Fruit fly (Drosophila melanogaster): ENCODE measurements around the gene Sf3b5.

Gene Sf3b5

DNA sequence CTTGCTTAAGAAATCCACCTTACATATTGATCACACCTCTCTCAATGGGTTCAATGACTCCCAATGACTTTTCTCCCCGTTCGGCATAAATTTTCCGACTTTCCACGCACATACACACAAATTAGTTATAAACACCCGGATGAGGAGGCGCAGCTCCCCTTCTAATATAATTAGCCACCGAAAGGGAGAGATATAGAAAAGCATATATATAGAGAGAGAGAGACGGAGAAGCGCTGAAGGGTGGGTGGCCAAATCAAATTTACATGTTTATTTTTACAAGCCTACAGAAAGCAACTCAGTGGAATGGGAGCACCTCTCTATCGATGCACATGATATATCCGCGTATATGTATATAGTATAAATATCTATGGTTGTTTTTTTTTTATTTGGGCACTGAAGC lies 13.5 kb upstream of the Sf3b5 start (continued):
- TF ChIP-seq Kr (GFP tag; optimal IDR thresholded peaks at IDR 0.05): peak; percentile 14
- TF ChIP-seq jing (GFP tag; optimal IDR thresholded peaks at IDR 0.05): no peak
- no peak for TF ChIP-seq Tbp (GFP tag; optimal IDR thresholded peaks at IDR 0.05)
- peak; percentile 72 for TF ChIP-seq CG12769 (tag; optimal IDR thresholded peaks at IDR 0.05)
- no peak for TF ChIP-seq slbo (GFP tag; IDR thresholded peaks at IDR 0.05)
- TF ChIP-seq CG8388 (GFP tag; optimal IDR thresholded peaks at IDR 0.05): no peak
- TF ChIP-seq Mes4 (GFP tag; optimal IDR thresholded peaks at IDR 0.05): no peak
- TF ChIP-seq CG32772 (GFP tag; IDR thresholded peaks at IDR 0.05): 0 out of 2 replicates have a peak, but pooled peaks have one; percentile 13
- TF ChIP-seq nerfin-1 (tag; optimal IDR thresholded peaks at IDR 0.05): no peak
- no peak for TF ChIP-seq CG14050 (GFP tag; IDR thresholded peaks at IDR 0.05)
- TF ChIP-seq CG6175 (GFP tag; IDR thresholded peaks at IDR 0.05): no peak
- TF ChIP-seq Med (GFP tag): peak; percentile 45
- TF ChIP-seq zf30C (GFP tag; optimal IDR thresholded peaks at IDR 0.05): no peak
- TF ChIP-seq gcm (GFP tag; optimal IDR thresholded peaks at IDR 0.05): peak; percentile 11
- peak; percentile 49 for TF ChIP-seq sd (tag; optimal IDR thresholded peaks at IDR 0.05)
- no peak for TF ChIP-seq onecut (GFP tag; IDR thresholded peaks at IDR 0.05)
- TF ChIP-seq abd-A (tag; optimal IDR thresholded peaks at IDR 0.05): peak; percentile 83
- TF ChIP-seq CG15011 (GFP tag; optimal IDR thresholded peaks at IDR 0.05): no peak
- TF ChIP-seq Asciz (GFP tag; optimal IDR thresholded peaks at IDR 0.05): no peak
- TF ChIP-seq pros (GFP tag; optimal IDR thresholded peaks at IDR 0.05): peak; percentile 58
- no peak for TF ChIP-seq Xbp1 (GFP tag; optimal IDR thresholded peaks at IDR 0.05)
- TF ChIP-seq crol (GFP tag; IDR thresholded peaks at IDR 0.05): peak; percentile 21; the same call in 1 of the 2 replicates

DNA sequence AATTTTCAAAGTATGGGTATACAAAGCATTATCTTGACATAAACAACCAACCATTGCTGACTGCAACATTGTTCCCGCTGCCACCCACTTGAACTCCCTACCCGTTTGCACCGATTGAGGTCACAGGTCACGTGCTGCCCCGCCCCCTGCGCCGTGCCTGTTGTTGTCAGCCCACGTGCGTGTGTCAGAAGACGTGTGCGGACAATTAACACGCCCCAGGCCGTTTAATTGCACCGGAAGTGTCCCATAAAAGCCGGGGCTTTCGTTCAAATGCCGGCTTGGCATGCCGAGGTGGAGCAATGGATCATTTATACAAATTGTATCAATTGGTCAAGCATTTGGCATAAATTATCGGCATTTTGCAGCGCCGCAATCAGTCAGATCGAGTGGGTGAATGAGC lies 11.9 kb upstream of the Sf3b5 start:
- TF ChIP-seq ash1 (GFP tag; optimal IDR thresholded peaks at IDR 0.05) (peak; percentile 18), pros (GFP tag; optimal IDR thresholded peaks at IDR 0.05) (peak; percentile 62), CG11696 (GFP tag; IDR thresholded peaks at IDR 0.05) (no peak), nerfin-1 (tag; optimal IDR thresholded peaks at IDR 0.05) (peak; percentile 0), Hmr (GFP tag; optimal IDR thresholded peaks at IDR 0.05) (no peak), vvl (GFP tag; IDR thresholded peaks at IDR 0.05) (peak; percentile 62; the same call in 1 of the 2 replicates), sd (tag; optimal IDR thresholded peaks at IDR 0.05) (peak; percentile 32), kni (GFP tag; optimal IDR thresholded peaks at IDR 0.05) (peak; percentile 78), Drgx (GFP tag; IDR thresholded peaks at IDR 0.05) (no peak), crol (GFP tag; IDR thresholded peaks at IDR 0.05) (peak; percentile 33; the same call in 1 of the 2 replicates), aop (GFP tag; IDR thresholded peaks at IDR 0.05) (peak; percentile 58; the same call in 1 of the 2 replicates), chinmo (GFP tag; IDR thresholded peaks at IDR 0.05; ENCODE audit: partially characterized antibody) (0 out of 4 replicates have a peak, but pooled peaks have one; percentile 29), Hey (tag; optimal IDR thresholded peaks at IDR 0.05) (peak; percentile 98), cwo (GFP tag; optimal IDR thresholded peaks at IDR 0.05) (peak; percentile 88), CG8765 (GFP tag; IDR thresholded peaks at IDR 0.05) (no peak), crp (GFP tag; optimal IDR thresholded peaks at IDR 0.05) (no peak), Nf-YA (GFP tag; IDR thresholded peaks at IDR 0.05) (peak; percentile 7; the same call in 1 of the 2 replicates), HLHmδ (GFP tag; optimal IDR thresholded peaks at IDR 0.05) (peak; percentile 80), abd-A (tag; optimal IDR thresholded peaks at IDR 0.05) (peak; percentile 73), Hr78 (GFP tag; optimal IDR thresholded peaks at IDR 0.05) (peak in 1 of 2 experiments; percentile 98), Eip74EF (GFP tag; optimal IDR thresholded peaks at IDR 0.05) (peak in 1 of 2 experiments; percentile 75), prd (optimal IDR thresholded peaks at IDR 0.05) (no peak), prd (GFP tag; IDR thresholded peaks at IDR 0.05) (peak; percentile 10; the same call in 1 of the 3 replicates), bbx (GFP tag; IDR thresholded peaks at IDR 0.05; ENCODE audit: partially characterized antibody) (no peak), CG4360 (GFP tag; IDR thresholded peaks at IDR 0.05) (peak; percentile 36; the same call in 1 of the 2 replicates), jigr1 (GFP tag; IDR thresholded peaks at IDR 0.05) (no peak), ara (GFP tag; IDR thresholded peaks at IDR 0.05) (0 out of 2 replicates have a peak, but pooled peaks have one; percentile 5)

All from whole organism, embryonic.